Fruit fly (Drosophila melanogaster) whole organism, embryonic: Measurements from ENCODE around the gene Awh.

ENCODE experiments used
- ATbp ChIP-seq: fragments of 200-800 bp; sonication (Bioruptor generic); optimal IDR thresholded peaks from 2 replicates; lab custom pipeline; 2017; ENCODE audit warnings: missing biosample characterization, mild to moderate bottlenecking, missing genetic modification characterization, missing genetic modification reagents
- Abd-B ChIP-seq: fragments of 200-800 bp; sonication (Bioruptor generic); optimal IDR thresholded peaks from 2 replicates; lab custom pipeline; 2018; ENCODE audit warnings: missing biosample characterization, mild to moderate bottlenecking, missing genetic modification characterization, moderate library complexity
- Aef1 ChIP-seq: fragments of 200-800 bp; sonication (Bioruptor generic); IDR thresholded peaks from 3 replicates; pipeline ENCODE4 v1.3.6; 2022; ENCODE audit warnings: missing biosample characterization, missing genetic modification characterization
- Bteb2 ChIP-seq: fragments of 200-800 bp; sonication (Bioruptor generic); optimal IDR thresholded peaks from 2 replicates; lab custom pipeline; 2016; ENCODE audit warnings: missing biosample characterization, missing genetic modification characterization
- CG10209 ChIP-seq: fragments of 200-800 bp; sonication (Bioruptor generic); optimal IDR thresholded peaks from 3 replicates; lab custom pipeline; 2017; ENCODE audit warnings: missing biosample characterization, mild to moderate bottlenecking, missing genetic modification characterization, missing genetic modification reagents
- CG10959 ChIP-seq: fragments of 200-800 bp; sonication (Bioruptor generic); IDR thresholded peaks from 2 replicates; pipeline ENCODE4 v1.3.6; 2022; ENCODE audit warnings: missing biosample characterization, missing genetic modification characterization
- CG12155 ChIP-seq: fragments of 200-800 bp; sonication (Bioruptor generic); optimal IDR thresholded peaks from 3 replicates; lab custom pipeline; 2016; ENCODE audit warnings: missing biosample characterization, missing genetic modification characterization
- CG1233 ChIP-seq: fragments of 200-800 bp; sonication (Bioruptor generic); optimal IDR thresholded peaks from 4 replicates; lab custom pipeline; 2018; ENCODE audit warnings: missing biosample characterization, mild to moderate bottlenecking, missing genetic modification characterization
- CG12769 ChIP-seq: fragments of 200-800 bp; sonication (Bioruptor generic); optimal IDR thresholded peaks from 2 replicates; lab custom pipeline; 2019; ENCODE audit warnings: missing biosample characterization, mild to moderate bottlenecking, missing genetic modification characterization, moderate library complexity
- CG13287 ChIP-seq: fragments of 200-800 bp; sonication (Bioruptor generic); IDR thresholded peaks from 2 replicates; pipeline ENCODE4 v1.3.6; 2022; ENCODE audit warnings: missing biosample characterization, missing genetic modification characterization; ENCODE audit not compliant: partially characterized antibody
- CG13624 ChIP-seq: fragments of 200-800 bp; sonication (Bioruptor generic); optimal IDR thresholded peaks from 2 replicates; lab custom pipeline; 2016; ENCODE audit warnings: missing biosample characterization, missing genetic modification characterization
- CG15514 ChIP-seq: fragments of 200-800 bp; sonication (Bioruptor generic); optimal IDR thresholded peaks from 3 replicates; lab custom pipeline; 2017; ENCODE audit warnings: missing biosample characterization, missing genetic modification characterization, mild to moderate bottlenecking, moderate library complexity, missing genetic modification reagents
- CG17385 ChIP-seq: fragments of 200-800 bp; sonication (Bioruptor generic); optimal IDR thresholded peaks from 3 replicates; lab custom pipeline; 2018; ENCODE audit warnings: missing biosample characterization, mild to moderate bottlenecking, missing genetic modification characterization
- CG17829 ChIP-seq: fragments of 200-800 bp; optimal IDR thresholded peaks from 2 replicates; lab custom pipeline; 2019; ENCODE audit warnings: missing biosample characterization, mild to moderate bottlenecking, missing genetic modification characterization, moderate library complexity
- CG1792 ChIP-seq: fragments of 200-800 bp; sonication (Bioruptor generic); optimal IDR thresholded peaks from 2 replicates; lab custom pipeline; 2016; ENCODE audit warnings: missing biosample characterization, missing genetic modification characterization
- CG18476 ChIP-seq: fragments of 200-800 bp; sonication (Bioruptor generic); optimal IDR thresholded peaks from 2 replicates; lab custom pipeline; 2016; ENCODE audit warnings: missing biosample characterization, mild to moderate bottlenecking, missing genetic modification characterization
- CG2120 ChIP-seq: fragments of 200-800 bp; sonication (Bioruptor generic); optimal IDR thresholded peaks from 3 replicates; lab custom pipeline; 2016; ENCODE audit warnings: missing biosample characterization, missing genetic modification characterization
- CG4282 ChIP-seq: fragments of 200-800 bp; sonication (Bioruptor generic); optimal IDR thresholded peaks from 2 replicates; lab custom pipeline; 2016; ENCODE audit warnings: missing biosample characterization, missing genetic modification characterization
- CkIIα-i1 ChIP-seq: fragments of 200-800 bp; sonication (Bioruptor generic); IDR thresholded peaks from 2 replicates; pipeline ENCODE4 v1.3.6; 2022; ENCODE audit warnings: missing biosample characterization, missing genetic modification characterization
- Deaf1 ChIP-seq: fragments of 200-800 bp; optimal IDR thresholded peaks from 3 replicates; lab custom pipeline; 2019; ENCODE audit warnings: missing biosample characterization, mild to moderate bottlenecking, missing genetic modification characterization, moderate library complexity
- Eip74EF ChIP-seq, 2 experiments: fragments of 200-800 bp in 1 of 2; fragments of >200 bp in 1 of 2; sonication (Bioruptor generic) in 1 of 2; optimal IDR thresholded peaks; 2 replicates each; lab custom pipeline; 2017 to 2019; ENCODE audit warnings: missing biosample characterization in 2 of 2, missing genetic modification characterization in 2 of 2, mild to moderate bottlenecking in 1 of 2, moderate library complexity in 1 of 2
- Ets65A ChIP-seq: fragments of 200-800 bp; sonication (Bioruptor generic); peaks from one replicate; lab custom pipeline; 2016; ENCODE audit warnings: missing biosample characterization, missing genetic modification characterization
- Hr51 ChIP-seq, 2 experiments: fragments of 200-800 bp; sonication (Bioruptor generic); optimal IDR thresholded peaks; 2 replicates in 1 of 2; 3 replicates in 1 of 2; lab custom pipeline; 2016 to 2018; ENCODE audit warnings: missing biosample characterization in 2 of 2, missing genetic modification characterization in 2 of 2, mild to moderate bottlenecking in 1 of 2, moderate library complexity in 1 of 2
- Lhr ChIP-seq: fragments of 200-800 bp; sonication (Bioruptor generic); optimal IDR thresholded peaks from 3 replicates; lab custom pipeline; 2017; ENCODE audit warnings: mild to moderate bottlenecking, missing biosample characterization, missing genetic modification reagents, missing genetic modification characterization
- NFAT ChIP-seq: fragments of 200-800 bp; sonication (Bioruptor generic); IDR thresholded peaks from 2 replicates; pipeline ENCODE4 v1.3.6; 2022; ENCODE audit warnings: missing biosample characterization, missing genetic modification characterization
- Ptx1 ChIP-seq: fragments of 200-800 bp; sonication (Bioruptor generic); IDR thresholded peaks from 2 replicates; pipeline ENCODE4 v1.3.6; 2022; ENCODE audit warnings: missing biosample characterization, missing genetic modification characterization
- Tbp ChIP-seq: fragments of >200 bp; optimal IDR thresholded peaks from 2 replicates; lab custom pipeline; 2018; ENCODE audit warnings: missing biosample characterization, missing genetic modification characterization
- chinmo ChIP-seq: fragments of 200-800 bp; sonication (Bioruptor generic); IDR thresholded peaks from 4 replicates; pipeline ENCODE4 v1.3.6; 2022; ENCODE audit warnings: missing biosample characterization, missing genetic modification characterization; ENCODE audit not compliant: partially characterized antibody
- ewg ChIP-seq: fragments of 200-800 bp; sonication (Bioruptor generic); optimal IDR thresholded peaks from 3 replicates; lab custom pipeline; 2017; ENCODE audit warnings: mild to moderate bottlenecking, missing biosample characterization, missing genetic modification reagents, missing genetic modification characterization
- fd64A ChIP-seq: fragments of 200-800 bp; sonication (Bioruptor generic); optimal IDR thresholded peaks from 3 replicates; lab custom pipeline; 2018; ENCODE audit warnings: missing biosample characterization, mild to moderate bottlenecking, missing genetic modification characterization
- gro ChIP-seq: fragments of 200-800 bp; sonication (Bioruptor generic); optimal IDR thresholded peaks from 2 replicates; lab custom pipeline; 2016; ENCODE audit warnings: missing biosample characterization, missing genetic modification characterization
- her ChIP-seq: fragments of 200-800 bp; sonication (Bioruptor generic); optimal IDR thresholded peaks from 2 replicates; lab custom pipeline; 2016; ENCODE audit warnings: missing biosample characterization, missing genetic modification characterization
- insv ChIP-seq, 2 experiments: fragments of 200-800 bp; sonication (Bioruptor generic); optimal IDR thresholded peaks; 3 replicates each; lab custom pipeline; 2016 to 2018; ENCODE audit warnings: missing biosample characterization in 2 of 2, missing genetic modification characterization in 2 of 2
- inv ChIP-seq: fragments of 200-800 bp; sonication (Bioruptor generic); IDR thresholded peaks from 2 replicates; pipeline ENCODE4 v1.3.6; 2022; ENCODE audit warnings: missing biosample characterization, missing genetic modification characterization; ENCODE audit not compliant: partially characterized antibody
- lilli ChIP-seq: fragments of 200-800 bp; sonication (Bioruptor generic); optimal IDR thresholded peaks from 3 replicates; lab custom pipeline; 2016; ENCODE audit warnings: missing biosample characterization, missing genetic modification characterization
- lov ChIP-seq, 2 experiments: fragments of 200-800 bp in 1 of 2; fragments of >200 bp in 1 of 2; sonication (Bioruptor generic) in 1 of 2; IDR thresholded peaks in 1 of 2; optimal IDR thresholded peaks in 1 of 2; 2 replicates in 1 of 2; 3 replicates in 1 of 2; pipeline versions ENCODE4 v1.3.6 to Lab custom; 2017 to 2022; ENCODE audit warnings: missing biosample characterization in 1 of 2, missing genetic modification characterization in 1 of 2
- mam ChIP-seq: fragments of 200-800 bp; sonication (Bioruptor generic); optimal IDR thresholded peaks from 3 replicates; lab custom pipeline; 2016; ENCODE audit warnings: missing biosample characterization, missing genetic modification characterization
- onecut ChIP-seq: fragments of 200-800 bp; sonication (Bioruptor generic); IDR thresholded peaks from 2 replicates; pipeline ENCODE4 v1.3.6; 2022; ENCODE audit warnings: missing biosample characterization, missing genetic modification characterization
- p53 ChIP-seq: fragments of 200-800 bp; sonication (Bioruptor generic); optimal IDR thresholded peaks from 2 replicates; lab custom pipeline; 2016; ENCODE audit warnings: missing biosample characterization, missing genetic modification characterization
- schlank ChIP-seq: fragments of 200-800 bp; sonication (Bioruptor generic); optimal IDR thresholded peaks from 2 replicates; lab custom pipeline; 2018; ENCODE audit warnings: missing biosample characterization, mild to moderate bottlenecking, missing genetic modification characterization
- sna ChIP-seq: fragments of 200-800 bp; sonication (Bioruptor generic); IDR thresholded peaks from 2 replicates; pipeline ENCODE4 v1.3.6; 2022; ENCODE audit warnings: missing biosample characterization, missing genetic modification characterization; ENCODE audit not compliant: partially characterized antibody
- ssp ChIP-seq: fragments of 200-800 bp; sonication (Bioruptor generic); IDR thresholded peaks from 2 replicates; pipeline ENCODE4 v1.3.6; 2022; ENCODE audit warnings: missing biosample characterization, missing genetic modification characterization
- stc ChIP-seq: fragments of 200-800 bp; sonication (Bioruptor generic); IDR thresholded peaks from 2 replicates; pipeline ENCODE4 v1.3.6; 2022; ENCODE audit warnings: missing biosample characterization, missing genetic modification characterization
- sug ChIP-seq: fragments of 200-800 bp; optimal IDR thresholded peaks from 2 replicates; lab custom pipeline; 2019; ENCODE audit warnings: missing biosample characterization, mild to moderate bottlenecking, missing genetic modification characterization, moderate library complexity
- tna ChIP-seq: fragments of 200-800 bp; sonication (Bioruptor generic); IDR thresholded peaks from 2 replicates; pipeline ENCODE4 v1.3.6; 2022; ENCODE audit warnings: missing biosample characterization, missing genetic modification characterization; ENCODE audit not compliant: partially characterized antibody
- trh ChIP-seq: fragments of 200-800 bp; sonication (Bioruptor generic); optimal IDR thresholded peaks from 2 replicates; lab custom pipeline; 2016; ENCODE audit warnings: missing biosample characterization, missing genetic modification characterization
- ttk ChIP-seq: fragments of 200-800 bp; sonication (Bioruptor generic); IDR thresholded peaks from 2 replicates; pipeline ENCODE4 v2.1.2; 2022; ENCODE audit warnings: missing biosample characterization, missing genetic modification characterization
- unpg ChIP-seq: fragments of 200-800 bp; sonication (Bioruptor generic); optimal IDR thresholded peaks from 3 replicates; lab custom pipeline; 2018; ENCODE audit warnings: missing biosample characterization, mild to moderate bottlenecking, missing genetic modification characterization, moderate library complexity
- vfl ChIP-seq: fragments of 200-800 bp; sonication (Bioruptor generic); optimal IDR thresholded peaks from 2 replicates; lab custom pipeline; 2016; ENCODE audit warnings: missing biosample characterization, missing genetic modification characterization
- vnd ChIP-seq: fragments of 200-800 bp; sonication (Bioruptor generic); IDR thresholded peaks from 3 replicates; pipeline ENCODE4 v1.3.6; 2022; ENCODE audit warnings: missing biosample characterization, missing genetic modification characterization; ENCODE audit not compliant: partially characterized antibody

Awh gene

dm6 chr3L:3797681-3798080, 48.3 kb upstream of the Awh start (continued):
- TF ChIP-seq Hr51 (GFP tag; optimal IDR thresholded peaks at IDR 0.05; lab: Kevin White, UChicago) = peak in 1 of 2 experiments; percentile 15
- TF ChIP-seq ATbp (GFP tag; lab: Kevin White, UChicago) = no peak
- no peak for TF ChIP-seq CG17829 (tag; lab: Kevin White, UChicago)
- TF ChIP-seq Ets65A (GFP tag; lab: Kevin White, UChicago) = peak; percentile 91
- TF ChIP-seq CG10959 (GFP tag; lab: Robert Waterston, UW) = no peak
- peak; percentile 18 for TF ChIP-seq CG12769 (tag; lab: Kevin White, UChicago)
- TF ChIP-seq fd64A (GFP tag; lab: Kevin White, UChicago) = no peak
- TF ChIP-seq Aef1 = no peak
- 0 out of 2 replicates have a peak, but pooled peaks have one; percentile 4 for TF ChIP-seq ssp (GFP tag; lab: Robert Waterston, UW)
- no peak for TF ChIP-seq schlank (tag; lab: Kevin White, UChicago)
- TF ChIP-seq Bteb2 (GFP tag; lab: Kevin White, UChicago) = no peak
- no peak for TF ChIP-seq Ptx1 (GFP tag; lab: Robert Waterston, UW)
- no peak for TF ChIP-seq CG15514
- TF ChIP-seq Deaf1 (tag; lab: Kevin White, UChicago) = no peak
- no peak for TF ChIP-seq insv (GFP tag; optimal IDR thresholded peaks at IDR 0.05; lab: Kevin White, UChicago)
- TF ChIP-seq CG13287 (GFP tag; lab: Robert Waterston, UW) = no peak
- no peak for TF ChIP-seq vfl (GFP tag; lab: Kevin White, UChicago)
- no peak for TF ChIP-seq Tbp (GFP tag; lab: Kevin White, UChicago)
- TF ChIP-seq CG4282 (GFP tag; lab: Kevin White, UChicago) = no peak
- TF ChIP-seq lov (optimal IDR thresholded peaks at IDR 0.05; lab: Kevin White, UChicago) = no peak
- no peak for TF ChIP-seq lov (GFP tag; IDR thresholded peaks at IDR 0.05; lab: Robert Waterston, UW)
- no peak for TF ChIP-seq sug
- peak; percentile 9 for TF ChIP-seq Abd-B (GFP tag; lab: Kevin White, UChicago)
- no peak for TF ChIP-seq CG13624
- peak; percentile 2 for TF ChIP-seq ewg
- no peak for TF ChIP-seq stc
- no peak for TF ChIP-seq lilli (GFP tag; lab: Kevin White, UChicago)
- TF ChIP-seq sna (GFP tag; lab: Robert Waterston, UW) = no peak
- peak; percentile 18; the same call in 1 of the 2 replicates for TF ChIP-seq onecut (GFP tag; lab: Robert Waterston, UW)
- no peak for TF ChIP-seq CG1792
- no peak for TF ChIP-seq vnd (GFP tag; lab: Robert Waterston, UW)
- no peak for TF ChIP-seq p53 (GFP tag; lab: Kevin White, UChicago)
- no peak for TF ChIP-seq Eip74EF (GFP tag; optimal IDR thresholded peaks at IDR 0.05; lab: Kevin White, UChicago)
- no peak for TF ChIP-seq trh (GFP tag; lab: Kevin White, UChicago)
- peak; percentile 1 for TF ChIP-seq unpg (GFP tag; lab: Kevin White, UChicago)
- TF ChIP-seq CG2120 (GFP tag; lab: Kevin White, UChicago) = peak; percentile 26
- no peak for TF ChIP-seq tna (GFP tag; lab: Robert Waterston, UW)
- no peak for TF ChIP-seq NFAT (GFP tag; lab: Robert Waterston, UW)
- no peak for TF ChIP-seq mam (GFP tag; lab: Kevin White, UChicago)
- TF ChIP-seq chinmo (GFP tag; lab: Robert Waterston, UW) = no peak
- TF ChIP-seq CG12155 (GFP tag; lab: Kevin White, UChicago) = no peak
- no peak for TF ChIP-seq ttk
- no peak for TF ChIP-seq CG10209 (GFP tag; lab: Kevin White, UChicago)
- no peak for TF ChIP-seq CG17385 (GFP tag; lab: Kevin White, UChicago)
- no peak for TF ChIP-seq CG1233
- TF ChIP-seq her (GFP tag; lab: Kevin White, UChicago) = no peak
- TF ChIP-seq gro (GFP tag; lab: Kevin White, UChicago) = no peak
- TF ChIP-seq inv (GFP tag; lab: Robert Waterston, UW) = no peak
- TF ChIP-seq CkIIα-i1 (GFP tag; lab: Robert Waterston, UW) = no peak
- no peak for TF ChIP-seq Lhr (GFP tag; lab: Kevin White, UChicago)
- no peak for TF ChIP-seq CG18476
